Worm (Caenorhabditis elegans) whole organism, L1 larva: ENCODE measurements around the gene ttr-13.

ENCODE experiments used
- ceh-63 ChIP-seq: fragments of 200-800 bp; sonication (Bioruptor generic); optimal IDR thresholded peaks from 2 replicates; lab custom pipeline; 2018; ENCODE audit warnings: mild to moderate bottlenecking, missing genetic modification characterization, missing compliant biosample characterization
- ceh-82 ChIP-seq, 3 experiments: fragments of 150-350 bp in 1 of 3; sonication (generic microtip) in 2 of 3; optimal IDR thresholded peaks; 2 replicates each; lab custom pipeline; 2014 to 2017; ENCODE audit warnings: missing biosample characterization in 3 of 3, missing genetic modification characterization in 3 of 3
- egl-27 ChIP-seq, 2 experiments: fragments of 150-350 bp in 1 of 2; sonication (generic microtip); optimal IDR thresholded peaks; 3 replicates each; lab custom pipeline; 2017 to 2018; ENCODE audit warnings: missing biosample characterization in 2 of 2, missing genetic modification characterization in 2 of 2, missing genetic modification reagents in 2 of 2
- nhr-28 ChIP-seq: fragments of 150-350 bp; optimal IDR thresholded peaks from 2 replicates; lab custom pipeline; 2014; ENCODE audit warnings: missing biosample characterization, missing genetic modification characterization
- nhr-90 ChIP-seq: sonication (generic microtip); optimal IDR thresholded peaks from 2 replicates; lab custom pipeline; 2016; ENCODE audit warnings: mild to moderate bottlenecking, missing genetic modification characterization, missing compliant biosample characterization; ENCODE audit not compliant: poor library complexity
- snpc-4 ChIP-seq: fragments of 150-350 bp; optimal IDR thresholded peaks from 2 replicates; lab custom pipeline; 2014; ENCODE audit warnings: missing biosample characterization, missing genetic modification characterization
- sox-4 ChIP-seq: sonication (generic microtip); optimal IDR thresholded peaks from 2 replicates; lab custom pipeline; 2016; ENCODE audit warnings: missing genetic modification characterization, missing compliant biosample characterization
- unc-130 ChIP-seq: fragments of 150-350 bp; optimal IDR thresholded peaks from 2 replicates; lab custom pipeline; 2017; ENCODE audit warnings: missing biosample characterization, missing genetic modification characterization, inconsistent platforms
- unc-62 ChIP-seq: fragments of 150-350 bp; optimal IDR thresholded peaks from 2 replicates; lab custom pipeline; 2014; ENCODE audit warnings: missing biosample characterization, missing genetic modification reagents, missing genetic modification characterization
- unc-86 ChIP-seq: sonication (generic microtip); optimal IDR thresholded peaks from 2 replicates; lab custom pipeline; 2016; ENCODE audit warnings: missing genetic modification characterization, missing compliant biosample characterization
- ztf-11 ChIP-seq, 2 experiments: sonication (generic microtip); optimal IDR thresholded peaks; 2 replicates each; lab custom pipeline; 2016 to 2017; ENCODE audit warnings: missing genetic modification characterization in 2 of 2, missing biosample characterization in 1 of 2, missing compliant biosample characterization in 1 of 2

ce11 chrV:20603014-20603413 is 33.7 kb downstream of the ttr-13 start, which contains the start of gene ttr-11:
- TF ChIP-seq snpc-4 (tag; lab: Kevin White, UChicago), result no peak
- TF ChIP-seq ceh-63 (GFP tag; lab: Kevin White, UChicago), result no peak
- TF ChIP-seq ceh-82 (tag; optimal IDR thresholded peaks at IDR 0.05; lab: Kevin White, UChicago), result no peak
- no peak for TF ChIP-seq nhr-28 (tag; lab: Kevin White, UChicago)
- no peak for TF ChIP-seq ztf-11 (tag; optimal IDR thresholded peaks at IDR 0.05; lab: Kevin White, UChicago)
- no peak for TF ChIP-seq egl-27 (tag; optimal IDR thresholded peaks at IDR 0.05; lab: Kevin White, UChicago)
- no peak for TF ChIP-seq unc-86
- TF ChIP-seq nhr-90 (tag; lab: Kevin White, UChicago), result no peak
- TF ChIP-seq sox-4 (tag; lab: Kevin White, UChicago), result no peak
- TF ChIP-seq unc-62 (GFP tag; lab: Kevin White, UChicago), result no peak
- TF ChIP-seq unc-130 (tag; lab: Kevin White, UChicago), result no peak
